Worm (Caenorhabditis elegans): ENCODE data around the gene egl-13.

- no peak for TF ChIP-seq ceh-14 (tag; optimal IDR thresholded peaks at IDR 0.05)
- no peak for TF ChIP-seq elt-2 (tag; optimal IDR thresholded peaks at IDR 0.05)
- no peak for TF ChIP-seq pax-1 (tag; optimal IDR thresholded peaks at IDR 0.05)
- no peak for TF ChIP-seq pha-4 (tag; optimal IDR thresholded peaks at IDR 0.05)
- TF ChIP-seq Y22D7AL.16 (tag; optimal IDR thresholded peaks at IDR 0.05), result no peak
- no peak for TF ChIP-seq unc-55 (GFP tag; optimal IDR thresholded peaks at IDR 0.05)
Observed at ce11 chrX:5628432-5628977, 35.1 kb upstream of the egl-13 start.
